Worm (Caenorhabditis elegans): ENCODE data around the gene ZC239.5.
"Not testable (repeated sequence)": the region's sequence is repeated elsewhere in the genome, so short reads cannot be mapped to it uniquely, and the experiment has no call there.

ZC239.5 gene

ce11 chrII:3196966-3197365 lies 13.5 kb upstream of the ZC239.5 start, which contains the start of gene gcy-15:
gcy-15 (minus strand) TSS chrII:3197066.
- TF ChIP-seq ztf-29 (GFP tag; IDR thresholded peaks at IDR 0.05): no peak

- TF ChIP-seq cog-1 (tag; optimal IDR thresholded peaks at IDR 0.05): no peak
- no peak for TF ChIP-seq ztf-29 (GFP tag; IDR thresholded peaks at IDR 0.05)
- TF ChIP-seq med-1 (GFP tag; optimal IDR thresholded peaks at IDR 0.05; ENCODE audit: insufficient read depth): no peak
- no peak for TF ChIP-seq T22C8.4 (GFP tag; IDR thresholded peaks at IDR 0.05)
- TF ChIP-seq klf-2 (GFP tag; conservative IDR thresholded peaks at IDR 0.05): no peak
- no peak for TF ChIP-seq ztf-23 (GFP tag; IDR thresholded peaks at IDR 0.05)
- TF ChIP-seq tab-1 (GFP tag; IDR thresholded peaks at IDR 0.05): no peak
- TF ChIP-seq flt-1 (GFP tag; IDR thresholded peaks at IDR 0.05): no peak
- no peak for TF ChIP-seq ref-1 (GFP tag; conservative IDR thresholded peaks at IDR 0.05)
These were observed 11.5 kb upstream of the ZC239.5 start, which contains the start of gene sri-51 for ce11 chrII:3198998-3199397. sri-51 (minus strand) TSS chrII:3199098.

- TF ChIP-seq T22C8.4, flt-1, tab-1 (GFP tag; IDR thresholded peaks at IDR 0.05): not testable (repeated sequence)
These were observed 9.2 kb upstream of the ZC239.5 start, which contains the start of gene sri-48 for ce11 chrII:3201242-3201641. sri-48 (minus strand) TSS chrII:3201342.

ce11 chrII:3202519-3202918 lies 7.9 kb upstream of the ZC239.5 start, which contains the start of gene sri-53:
sri-53 (minus strand) TSS chrII:3202619.
- TF ChIP-seq klf-2 (GFP tag; conservative IDR thresholded peaks at IDR 0.05) (no peak), cog-1 (tag; optimal IDR thresholded peaks at IDR 0.05) (no peak), flt-1 (GFP tag; IDR thresholded peaks at IDR 0.05) (no peak)

ce11 chrII:3203415-3203814 lies 7.0 kb upstream of the ZC239.5 start, which contains the start of gene sri-50:
sri-50 (plus strand) TSS chrII:3203715.
- TF ChIP-seq cog-1 (tag; optimal IDR thresholded peaks at IDR 0.05) (no peak), tab-1 (GFP tag; IDR thresholded peaks at IDR 0.05) (no peak), klf-2 (GFP tag; conservative IDR thresholded peaks at IDR 0.05) (no peak), ztf-23 (GFP tag; IDR thresholded peaks at IDR 0.05) (no peak), flt-1 (GFP tag; IDR thresholded peaks at IDR 0.05) (no peak), ztf-29 (GFP tag; IDR thresholded peaks at IDR 0.05) (no peak), T22C8.4 (GFP tag; IDR thresholded peaks at IDR 0.05) (no peak), med-1 (GFP tag; optimal IDR thresholded peaks at IDR 0.05; ENCODE audit: insufficient read depth) (no peak), ref-1 (GFP tag; conservative IDR thresholded peaks at IDR 0.05) (no peak)

- TF ChIP-seq cog-1 (tag; optimal IDR thresholded peaks at IDR 0.05) (no peak), klf-2 (GFP tag; conservative IDR thresholded peaks at IDR 0.05) (no peak), ztf-29 (GFP tag; IDR thresholded peaks at IDR 0.05) (no peak), tab-1 (GFP tag; IDR thresholded peaks at IDR 0.05) (no peak), T22C8.4 (GFP tag; IDR thresholded peaks at IDR 0.05) (no peak), flt-1 (GFP tag; IDR thresholded peaks at IDR 0.05) (no peak), ztf-23 (GFP tag; IDR thresholded peaks at IDR 0.05) (no peak), med-1 (GFP tag; optimal IDR thresholded peaks at IDR 0.05; ENCODE audit: insufficient read depth) (no peak), ref-1 (GFP tag; conservative IDR thresholded peaks at IDR 0.05) (no peak)
These were observed 4.0 kb upstream of the ZC239.5 start, which contains the start of the genes ZC239.20 and ZC239.21 for ce11 chrII:3206423-3206989. ZC239.20 (minus strand) TSS chrII:3206523. ZC239.21 (plus strand) TSS chrII:3206939.

- TF ChIP-seq cog-1 (tag; optimal IDR thresholded peaks at IDR 0.05): no peak
- no peak for TF ChIP-seq klf-2 (GFP tag; conservative IDR thresholded peaks at IDR 0.05)
- no peak for TF ChIP-seq flt-1 (GFP tag; IDR thresholded peaks at IDR 0.05)
- TF ChIP-seq med-1 (GFP tag; optimal IDR thresholded peaks at IDR 0.05; ENCODE audit: insufficient read depth): no peak
- TF ChIP-seq ztf-29 (GFP tag; IDR thresholded peaks at IDR 0.05): no peak
- no peak for TF ChIP-seq T22C8.4 (GFP tag; IDR thresholded peaks at IDR 0.05)
- no peak for TF ChIP-seq ref-1 (GFP tag; conservative IDR thresholded peaks at IDR 0.05)
- no peak for TF ChIP-seq ztf-23 (GFP tag; IDR thresholded peaks at IDR 0.05)
- no peak for TF ChIP-seq tab-1 (GFP tag; IDR thresholded peaks at IDR 0.05)
These were observed 1.8 kb upstream of the ZC239.5 start, which contains the start of gene sdz-35 for ce11 chrII:3208679-3209078. sdz-35 (minus strand) TSS chrII:3208779.

- TF ChIP-seq ref-1 (GFP tag; conservative IDR thresholded peaks at IDR 0.05) (no peak), klf-2 (GFP tag; conservative IDR thresholded peaks at IDR 0.05) (no peak), cog-1 (tag; optimal IDR thresholded peaks at IDR 0.05) (no peak), tab-1 (GFP tag; IDR thresholded peaks at IDR 0.05) (no peak), T22C8.4 (GFP tag; IDR thresholded peaks at IDR 0.05) (no peak), ztf-23 (GFP tag; IDR thresholded peaks at IDR 0.05) (no peak), ztf-29 (GFP tag; IDR thresholded peaks at IDR 0.05) (no peak), flt-1 (GFP tag; IDR thresholded peaks at IDR 0.05) (no peak), med-1 (GFP tag; optimal IDR thresholded peaks at IDR 0.05; ENCODE audit: insufficient read depth) (no peak)
These were observed 1.2 kb upstream of the ZC239.5 start, which contains the start of gene ZC239.6 for ce11 chrII:3209251-3209650. ZC239.6 (plus strand) TSS chrII:3209631.

ce11 chrII:3213898-3214297 lies 3.4 kb downstream of the ZC239.5 start, which contains the start of gene ZC239.4:
ZC239.4 (plus strand) TSS chrII:3214198.
- TF ChIP-seq med-1 (GFP tag; optimal IDR thresholded peaks at IDR 0.05; ENCODE audit: insufficient read depth) (no peak), flt-1 (GFP tag; IDR thresholded peaks at IDR 0.05) (no peak)

ce11 chrII:3215762-3216161 lies 5.3 kb downstream of the ZC239.5 start, which contains the start of gene ZC239.3:
ZC239.3 (plus strand) TSS chrII:3216062.
- not testable (repeated sequence) for TF ChIP-seq ztf-23 (GFP tag; IDR thresholded peaks at IDR 0.05); klf-2 (GFP tag; conservative IDR thresholded peaks at IDR 0.05); ztf-29 (GFP tag; IDR thresholded peaks at IDR 0.05)

All from whole organism, midembryonic.